Worm (Caenorhabditis elegans): ENCODE measurements around the gene oma-1.

Gene oma-1

DNA sequence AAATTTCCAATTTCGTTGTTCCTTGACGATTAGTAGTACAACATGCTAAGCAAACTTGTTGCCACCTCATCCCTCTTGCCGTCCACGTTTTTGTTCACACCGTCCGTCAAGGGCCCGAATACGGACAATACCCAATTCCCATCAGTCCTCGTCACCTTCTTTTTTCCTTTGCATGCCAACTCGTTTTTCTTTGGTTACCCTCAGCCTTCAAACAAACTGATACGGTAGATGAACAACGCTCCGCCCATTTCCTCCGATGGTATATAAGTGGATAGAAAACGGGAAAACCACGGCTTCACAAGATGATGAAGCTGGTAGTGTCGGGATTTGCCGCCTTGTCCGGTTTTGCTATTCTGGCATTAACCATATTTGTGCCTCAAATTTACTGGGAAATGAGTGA, 40.9 kb upstream of the oma-1 start, which contains the start of gene col-118:
TSS of gene col-118 (plus strand) at position 301 of the 400 bp plus-strand sequence.
- TF ChIP-seq lin-39 (tag; optimal IDR thresholded peaks at IDR 0.05) (no peak), F37D6.2 (tag; optimal IDR thresholded peaks at IDR 0.05) (no peak), fkh-10 (GFP tag; optimal IDR thresholded peaks at IDR 0.05) (no peak), pqm-1 (tag; optimal IDR thresholded peaks at IDR 0.05) (no peak), arid-1 (GFP tag; conservative IDR thresholded peaks at IDR 0.05) (no peak), egl-43 (GFP tag; IDR thresholded peaks at IDR 0.05) (no peak), lim-7 (GFP tag; IDR thresholded peaks at IDR 0.05) (no peak), zfp-3 (GFP tag; conservative IDR thresholded peaks at IDR 0.05) (no peak), lir-3 (tag; optimal IDR thresholded peaks at IDR 0.05) (no peak)

DNA sequence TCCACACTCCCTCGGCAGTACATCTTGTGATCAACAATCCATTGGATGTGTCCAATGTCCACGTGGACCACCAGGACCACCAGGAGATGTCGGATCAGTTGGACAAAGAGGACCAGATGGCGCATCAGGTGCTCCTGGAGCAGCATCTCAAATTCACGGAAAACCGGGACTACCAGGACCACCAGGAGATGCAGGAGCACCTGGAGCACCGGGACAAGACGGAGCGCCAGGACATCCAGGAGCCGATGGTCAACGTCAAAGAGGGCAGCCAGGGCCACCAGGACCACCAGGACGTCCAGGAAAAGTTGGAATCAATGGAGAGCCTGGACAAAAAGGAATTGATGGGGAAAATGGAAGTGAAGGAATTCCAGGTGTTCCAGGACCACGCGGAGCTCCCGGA, 39.8 kb upstream of the oma-1 start:
- no peak for TF ChIP-seq rbr-2 (tag; optimal IDR thresholded peaks at IDR 0.05)
- no peak for TF ChIP-seq aha-1 (tag)
- no peak for TF ChIP-seq fos-1 (tag; optimal IDR thresholded peaks at IDR 0.05)
- no peak for TF ChIP-seq nhr-42 (GFP tag; IDR thresholded peaks at IDR 0.05)
- TF ChIP-seq aly-2 (tag; optimal IDR thresholded peaks at IDR 0.05), result no peak
- no peak for TF ChIP-seq nhr-10 (tag; optimal IDR thresholded peaks at IDR 0.05)
- TF ChIP-seq set-16 (GFP tag; IDR thresholded peaks at IDR 0.05), result peak; percentile 85

DNA sequence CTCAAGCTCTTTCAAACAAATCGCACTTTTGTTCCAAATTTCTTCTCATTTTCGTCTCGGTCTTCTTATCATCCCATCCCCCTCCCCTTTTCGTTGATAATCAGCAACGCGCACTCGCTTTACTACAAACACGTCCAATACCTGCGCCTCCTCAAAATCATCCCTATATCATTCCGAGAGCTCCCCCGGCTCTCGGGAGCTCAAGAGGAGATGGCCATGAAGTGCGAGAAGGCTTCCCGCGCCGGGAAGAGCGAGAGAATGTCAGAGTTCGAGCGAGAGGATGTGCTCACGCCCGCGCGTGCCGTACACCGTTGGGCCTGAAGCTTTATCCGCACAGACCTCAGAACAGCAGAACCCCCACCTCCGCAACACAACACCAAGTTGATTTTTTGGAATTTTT, 38.0 kb upstream of the oma-1 start:
- TF ChIP-seq vab-7 (GFP tag; IDR thresholded peaks at IDR 0.05) (no peak), set-16 (GFP tag; IDR thresholded peaks at IDR 0.05) (peak; percentile 92), nhr-28 (tag; optimal IDR thresholded peaks at IDR 0.05) (peak; percentile 13), lin-29 (GFP tag; IDR thresholded peaks at IDR 0.05) (0 out of 2 replicates have a peak, but pooled peaks have one; percentile 26), ceh-28 (tag; optimal IDR thresholded peaks at IDR 0.05) (no peak), dmd-8 (GFP tag; IDR thresholded peaks at IDR 0.05) (0 out of 2 replicates have a peak, but pooled peaks have one; percentile 57), hlh-11 (tag; optimal IDR thresholded peaks at IDR 0.05) (peak; percentile 1)

DNA sequence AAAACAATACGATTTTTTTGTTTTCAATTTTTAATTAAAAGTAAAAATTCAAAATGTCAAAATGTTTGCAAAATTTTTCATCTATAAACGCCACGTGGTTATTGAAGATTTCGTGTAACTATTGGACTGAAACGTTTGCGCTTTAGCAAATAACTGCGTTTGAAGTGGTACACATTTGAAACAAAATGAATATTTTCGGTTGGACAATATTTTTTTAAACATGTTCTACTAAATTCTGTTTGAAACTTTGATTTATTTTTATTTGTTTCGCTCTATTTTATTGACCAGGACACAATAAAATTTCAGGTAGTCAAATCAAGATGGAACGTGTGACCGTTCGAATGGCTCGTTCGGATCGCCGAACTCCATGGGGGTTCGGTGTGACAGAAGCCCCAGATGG, 36.6 kb upstream of the oma-1 start, which contains the start of gene alp-1:
TSS of gene alp-1 (plus strand) at position 301 of the 400 bp plus-strand sequence.
- TF ChIP-seq jun-1 (tag; optimal IDR thresholded peaks at IDR 0.05) (no peak), nhr-77 (tag; optimal IDR thresholded peaks at IDR 0.05) (no peak), lin-15B (tag; optimal IDR thresholded peaks at IDR 0.05) (no peak), sdz-12 (GFP tag; optimal IDR thresholded peaks at IDR 0.05) (no peak), tra-1 (GFP tag; IDR thresholded peaks at IDR 0.05) (no peak), lin-39 (tag; optimal IDR thresholded peaks at IDR 0.05) (no peak), rbr-2 (tag; optimal IDR thresholded peaks at IDR 0.05) (no peak), ama-1 (optimal IDR thresholded peaks at IDR 0.05) (no peak), zip-2 (tag; optimal IDR thresholded peaks at IDR 0.05) (no peak), nhr-102 (tag; optimal IDR thresholded peaks at IDR 0.05) (no peak), duxl-1 (tag; optimal IDR thresholded peaks at IDR 0.05; ENCODE audit: poor library complexity) (no peak), lin-13 (GFP tag; optimal IDR thresholded peaks at IDR 0.05) (no peak), ceh-32 (tag; optimal IDR thresholded peaks at IDR 0.05; ENCODE audit: poor library complexity) (no peak), T26A8.4 (GFP tag; IDR thresholded peaks at IDR 0.05) (no peak), Y105C5A.15 (GFP tag; IDR thresholded peaks at IDR 0.05) (no peak), ctbp-1 (GFP tag; IDR thresholded peaks at IDR 0.05) (no peak), dmd-9 (GFP tag; IDR thresholded peaks at IDR 0.05) (no peak)

DNA sequence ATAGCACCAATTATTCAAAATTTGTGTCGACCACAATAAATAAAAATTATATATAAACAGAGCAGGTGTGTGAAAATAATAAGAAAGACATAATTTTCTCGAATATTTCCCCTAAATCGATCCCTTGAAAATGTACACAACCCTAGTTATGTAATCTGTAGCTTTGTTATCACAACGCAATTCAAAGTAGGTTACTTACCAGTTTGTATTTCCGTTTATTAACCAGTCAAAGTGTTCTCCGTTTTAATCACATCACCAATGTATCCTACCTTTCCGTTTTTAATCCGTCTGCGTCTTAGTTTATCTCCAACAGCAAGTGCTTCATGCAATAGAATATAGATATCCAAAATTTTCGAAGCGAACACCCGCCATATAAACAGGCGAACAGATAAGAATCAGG, 35.5 kb upstream of the oma-1 start:
- TF ChIP-seq ceh-28 (tag; optimal IDR thresholded peaks at IDR 0.05), result no peak
- no peak for TF ChIP-seq mxl-2 (GFP tag; conservative IDR thresholded peaks at IDR 0.05)
- no peak for TF ChIP-seq ztf-7 (tag; optimal IDR thresholded peaks at IDR 0.05)
- TF ChIP-seq aha-1 (tag), result peak; percentile 67
- TF ChIP-seq zag-1 (tag; optimal IDR thresholded peaks at IDR 0.05), result no peak
- TF ChIP-seq ceh-20 (GFP tag; IDR thresholded peaks at IDR 0.05), result no peak
- no peak for TF ChIP-seq nhr-6 (tag; optimal IDR thresholded peaks at IDR 0.05)
- TF ChIP-seq hlh-30 (tag; optimal IDR thresholded peaks at IDR 0.05; ENCODE audit: insufficient read depth), result no peak
